Fruit fly (Drosophila melanogaster) whole organism, embryonic: Measurements from ENCODE around the gene CG8112.

ENCODE experiments used
- BtbVII ChIP-seq: fragments of 200-800 bp; sonication (Bioruptor generic); optimal IDR thresholded peaks from 3 replicates; lab custom pipeline; 2017; ENCODE audit warnings: missing biosample characterization, mild to moderate bottlenecking, missing genetic modification characterization
- CG10274 ChIP-seq: fragments of 200-800 bp; sonication (Bioruptor generic); optimal IDR thresholded peaks from 3 replicates; lab custom pipeline; 2017; ENCODE audit warnings: missing biosample characterization, mild to moderate bottlenecking, missing genetic modification characterization
- CG10366 ChIP-seq: fragments of 200-800 bp; sonication (Bioruptor generic); IDR thresholded peaks from 2 replicates; pipeline ENCODE4 v1.3.6; 2022; ENCODE audit warnings: missing biosample characterization, missing genetic modification characterization
- CG11398 ChIP-seq: fragments of 200-800 bp; sonication (Bioruptor generic); optimal IDR thresholded peaks from 2 replicates; lab custom pipeline; 2016; ENCODE audit warnings: missing biosample characterization, missing genetic modification characterization
- CG11695 ChIP-seq: fragments of 200-800 bp; sonication (Bioruptor generic); IDR thresholded peaks from 3 replicates; pipeline ENCODE4 v1.3.6; 2022; ENCODE audit warnings: missing biosample characterization, missing genetic modification characterization
- CG11696 ChIP-seq: fragments of 200-800 bp; sonication (Bioruptor generic); IDR thresholded peaks from 2 replicates; pipeline ENCODE4 v1.3.6; 2022; ENCODE audit warnings: missing biosample characterization, missing genetic modification characterization
- CG11723 ChIP-seq: fragments of 200-800 bp; sonication (Bioruptor generic); optimal IDR thresholded peaks from 2 replicates; lab custom pipeline; 2017; ENCODE audit warnings: missing biosample characterization, mild to moderate bottlenecking, missing genetic modification characterization
- CG12744 ChIP-seq: fragments of 200-800 bp; sonication (Bioruptor generic); optimal IDR thresholded peaks from 2 replicates; lab custom pipeline; 2016; ENCODE audit warnings: missing biosample characterization, missing genetic modification characterization
- CG14014 ChIP-seq: fragments of 200-800 bp; sonication (Bioruptor generic); IDR thresholded peaks from 2 replicates; pipeline ENCODE4 v1.3.6; 2022; ENCODE audit warnings: missing biosample characterization, missing genetic modification characterization
- CG14667 ChIP-seq: fragments of 200-800 bp; sonication (Bioruptor generic); IDR thresholded peaks from 2 replicates; pipeline ENCODE4 v1.3.6; 2022; ENCODE audit warnings: missing biosample characterization, missing genetic modification characterization
- CG17186 ChIP-seq: fragments of 200-800 bp; sonication (Bioruptor generic); optimal IDR thresholded peaks from 3 replicates; lab custom pipeline; 2017; ENCODE audit warnings: missing biosample characterization, missing genetic modification reagents, missing genetic modification characterization
- CG17361 ChIP-seq: fragments of 200-800 bp; sonication (Bioruptor generic); IDR thresholded peaks from 3 replicates; pipeline ENCODE4 v1.3.6; 2022; ENCODE audit warnings: missing biosample characterization, missing genetic modification characterization
- CG17829 ChIP-seq: fragments of 200-800 bp; optimal IDR thresholded peaks from 2 replicates; lab custom pipeline; 2019; ENCODE audit warnings: missing biosample characterization, mild to moderate bottlenecking, missing genetic modification characterization, moderate library complexity
- CG2678 ChIP-seq: fragments of 200-800 bp; sonication (Bioruptor generic); optimal IDR thresholded peaks from 3 replicates; lab custom pipeline; 2019; ENCODE audit warnings: missing biosample characterization, mild to moderate bottlenecking, missing genetic modification characterization, moderate library complexity
- CG30020 ChIP-seq: fragments of 200-800 bp; optimal IDR thresholded peaks from 2 replicates; lab custom pipeline; 2019; ENCODE audit warnings: missing biosample characterization, mild to moderate bottlenecking, missing genetic modification characterization, moderate library complexity
- CG32767 ChIP-seq: fragments of 200-800 bp; sonication (Bioruptor generic); IDR thresholded peaks from 2 replicates; pipeline ENCODE4 v1.3.6; 2022; ENCODE audit warnings: missing biosample characterization, missing genetic modification characterization
- CG5953 ChIP-seq: fragments of 200-800 bp; sonication (Bioruptor generic); IDR thresholded peaks from 2 replicates; pipeline ENCODE4 v1.3.6; 2022; ENCODE audit warnings: missing biosample characterization, missing genetic modification characterization
- CG6689 ChIP-seq: fragments of 200-800 bp; sonication (Bioruptor generic); IDR thresholded peaks from 2 replicates; pipeline ENCODE4 v1.3.6; 2022; ENCODE audit warnings: missing biosample characterization, missing genetic modification characterization
- CG7987 ChIP-seq: fragments of 200-800 bp; sonication (Bioruptor generic); optimal IDR thresholded peaks from 2 replicates; lab custom pipeline; 2018; ENCODE audit warnings: missing biosample characterization, mild to moderate bottlenecking, missing genetic modification characterization, moderate library complexity
- CG8089 ChIP-seq: fragments of 200-800 bp; sonication (Bioruptor generic); optimal IDR thresholded peaks from 3 replicates; lab custom pipeline; 2016; ENCODE audit warnings: missing biosample characterization, missing genetic modification characterization
- CG8281 ChIP-seq: fragments of 200-800 bp; sonication (Bioruptor generic); optimal IDR thresholded peaks from 2 replicates; lab custom pipeline; 2018; ENCODE audit warnings: missing biosample characterization, mild to moderate bottlenecking, missing genetic modification characterization, moderate library complexity
- CkIIα-i1 ChIP-seq: fragments of 200-800 bp; sonication (Bioruptor generic); IDR thresholded peaks from 2 replicates; pipeline ENCODE4 v1.3.6; 2022; ENCODE audit warnings: missing biosample characterization, missing genetic modification characterization
- D19A ChIP-seq: fragments of 200-800 bp; optimal IDR thresholded peaks from 3 replicates; lab custom pipeline; 2019; ENCODE audit warnings: missing biosample characterization, mild to moderate bottlenecking, missing genetic modification characterization, moderate library complexity
- Dip2 ChIP-seq: fragments of 200-800 bp; sonication (Bioruptor generic); IDR thresholded peaks from 2 replicates; pipeline ENCODE4 v1.3.6; 2022; ENCODE audit warnings: missing biosample characterization, missing genetic modification characterization
- Fer3 ChIP-seq: fragments of 200-800 bp; sonication (Bioruptor generic); optimal IDR thresholded peaks from 2 replicates; lab custom pipeline; 2018; ENCODE audit warnings: missing biosample characterization, mild to moderate bottlenecking, missing genetic modification characterization, moderate library complexity
- HLH3B ChIP-seq: fragments of 200-800 bp; sonication (Bioruptor generic); IDR thresholded peaks from 2 replicates; pipeline ENCODE4 v1.3.6; 2022; ENCODE audit warnings: missing biosample characterization, missing genetic modification characterization
- Hey ChIP-seq: fragments of 200-800 bp; sonication (Bioruptor generic); optimal IDR thresholded peaks from 3 replicates; lab custom pipeline; 2018; ENCODE audit warnings: missing biosample characterization, mild to moderate bottlenecking, missing genetic modification characterization
- MBD-R2 ChIP-seq: fragments of 200-800 bp; sonication (Bioruptor generic); IDR thresholded peaks from 2 replicates; pipeline ENCODE4 v1.3.6; 2022; ENCODE audit warnings: missing biosample characterization, missing genetic modification characterization
- NC2β ChIP-seq: fragments of 200-800 bp; sonication (Bioruptor generic); optimal IDR thresholded peaks from 2 replicates; lab custom pipeline; 2016; ENCODE audit warnings: missing biosample characterization, missing genetic modification characterization
- NK7.1 ChIP-seq: fragments of 200-800 bp; sonication (Bioruptor generic); optimal IDR thresholded peaks from 3 replicates; lab custom pipeline; 2016; ENCODE audit warnings: missing biosample characterization, missing genetic modification characterization
- Oli ChIP-seq: fragments of 200-800 bp; sonication (Bioruptor generic); optimal IDR thresholded peaks from 2 replicates; lab custom pipeline; 2018; ENCODE audit warnings: missing biosample characterization, mild to moderate bottlenecking, missing genetic modification characterization, moderate library complexity
- Optix ChIP-seq: fragments of 200-800 bp; sonication (Bioruptor generic); IDR thresholded peaks from 3 replicates; pipeline ENCODE4 v1.3.6; 2022; ENCODE audit warnings: missing biosample characterization, missing genetic modification characterization
- Sin3A ChIP-seq: fragments of >200 bp; optimal IDR thresholded peaks from 2 replicates; lab custom pipeline; 2018
- Tbp ChIP-seq: fragments of >200 bp; optimal IDR thresholded peaks from 2 replicates; lab custom pipeline; 2018; ENCODE audit warnings: missing biosample characterization, missing genetic modification characterization
- Vsx1 ChIP-seq: fragments of 200-800 bp; sonication (Bioruptor generic); optimal IDR thresholded peaks from 2 replicates; lab custom pipeline; 2017; ENCODE audit warnings: missing biosample characterization, mild to moderate bottlenecking, missing genetic modification characterization, missing genetic modification reagents
- YL-1 ChIP-seq: fragments of 200-800 bp; sonication (Bioruptor generic); optimal IDR thresholded peaks from 3 replicates; lab custom pipeline; 2017; ENCODE audit warnings: missing biosample characterization, mild to moderate bottlenecking, missing genetic modification characterization
- caup ChIP-seq: fragments of 200-800 bp; sonication (Bioruptor generic); optimal IDR thresholded peaks from 3 replicates; lab custom pipeline; 2017; ENCODE audit warnings: missing biosample characterization, mild to moderate bottlenecking, missing genetic modification characterization, moderate library complexity; ENCODE audit not compliant: severe bottlenecking
- chif ChIP-seq, 2 experiments: fragments of 200-800 bp; sonication (Bioruptor generic); optimal IDR thresholded peaks; 3 replicates each; lab custom pipeline; 2016; ENCODE audit warnings: missing biosample characterization in 2 of 2, missing genetic modification characterization in 2 of 2
- dimm ChIP-seq: fragments of 200-800 bp; sonication (Bioruptor generic); IDR thresholded peaks from 2 replicates; pipeline ENCODE4 v1.3.6; 2022; ENCODE audit warnings: missing biosample characterization, missing genetic modification characterization
- exex ChIP-seq: fragments of 200-800 bp; sonication (Bioruptor generic); optimal IDR thresholded peaks from 4 replicates; lab custom pipeline; 2018; ENCODE audit warnings: missing biosample characterization, mild to moderate bottlenecking, missing genetic modification characterization, moderate library complexity
- gsb ChIP-seq: fragments of 200-800 bp; sonication (Bioruptor generic); IDR thresholded peaks from 2 replicates; pipeline ENCODE4 v1.3.6; 2022; ENCODE audit warnings: missing biosample characterization, missing genetic modification characterization
- jing ChIP-seq: fragments of 200-800 bp; sonication (Bioruptor generic); optimal IDR thresholded peaks from 2 replicates; lab custom pipeline; 2018; ENCODE audit warnings: missing biosample characterization, mild to moderate bottlenecking, missing genetic modification characterization
- kay ChIP-seq: fragments of 200-800 bp; sonication (Bioruptor generic); optimal IDR thresholded peaks from 2 replicates; lab custom pipeline; 2016; ENCODE audit warnings: missing biosample characterization, missing genetic modification characterization
- lola ChIP-seq, 3 experiments: fragments of >200 bp in 2 of 3; fragments of 200-800 bp in 1 of 3; sonication (Bioruptor generic) in 1 of 3; optimal IDR thresholded peaks; 2 replicates each; lab custom pipeline; 2017 to 2019; ENCODE audit warnings: missing biosample characterization in 3 of 3, missing genetic modification characterization in 3 of 3, mild to moderate bottlenecking in 1 of 3, moderate library complexity in 1 of 3
- nerfin-2 ChIP-seq: fragments of 200-800 bp; sonication (Bioruptor generic); IDR thresholded peaks from 2 replicates; pipeline ENCODE4 v1.3.6; 2022; ENCODE audit warnings: missing biosample characterization, missing genetic modification characterization; ENCODE audit not compliant: partially characterized antibody
- pan ChIP-seq, 4 experiments: fragments of >200 bp in 3 of 4; fragments of 200-800 bp in 1 of 4; sonication (Bioruptor generic) in 1 of 4; optimal IDR thresholded peaks in 3 of 4; IDR thresholded peaks in 1 of 4; 2 replicates each; pipeline versions ENCODE4 v1.3.6 to Lab custom; 2017 to 2022; ENCODE audit warnings: missing biosample characterization in 2 of 4, missing genetic modification characterization in 2 of 4, mixed read lengths in 1 of 4
- shn ChIP-seq: fragments of 200-800 bp; sonication (Bioruptor generic); optimal IDR thresholded peaks from 3 replicates; lab custom pipeline; 2016; ENCODE audit warnings: missing biosample characterization, missing genetic modification characterization
- sima ChIP-seq: fragments of 200-800 bp; sonication (Bioruptor generic); optimal IDR thresholded peaks from 2 replicates; lab custom pipeline; 2016; ENCODE audit warnings: missing biosample characterization, missing genetic modification characterization
- sob ChIP-seq: fragments of 200-800 bp; sonication (Bioruptor generic); IDR thresholded peaks from 2 replicates; pipeline ENCODE4 v1.3.6; 2022; ENCODE audit warnings: missing biosample characterization, missing genetic modification characterization
- toy ChIP-seq: fragments of 200-800 bp; sonication (Bioruptor generic); IDR thresholded peaks from 2 replicates; pipeline ENCODE4 v1.3.6; 2022; ENCODE audit warnings: missing biosample characterization, missing genetic modification characterization

Gene CG8112

dm6 chr3R:8747134-8747870, 34.6 kb downstream of the CG8112 start, which contains the start of the genes CG9801 and Nasp (continued):
- TF ChIP-seq Sin3A (peak; percentile 84), CG32767 (no peak), CG10274 (GFP tag; lab: Kevin White, UChicago) (no peak), CG11695 (GFP tag; lab: Robert Waterston, UW) (no peak), CG17361 (no peak; the same call in 2 of the 3 replicates), pan (optimal IDR thresholded peaks at IDR 0.05; lab: Kevin White, UChicago) (no peak), pan (GFP tag; optimal IDR thresholded peaks at IDR 0.05 in 1 of 2, IDR thresholded peaks at IDR 0.05 in 1 of 2) (peak in 1 of 2 experiments; percentile 35), CkIIα-i1 (GFP tag; lab: Robert Waterston, UW) (no peak), CG2678 (tag; lab: Kevin White, UChicago) (peak; percentile 30), Fer3 (tag; lab: Kevin White, UChicago) (no peak), Dip2 (no peak), chif (GFP tag; optimal IDR thresholded peaks at IDR 0.05; lab: Kevin White, UChicago) (peak in 1 of 2 experiments; percentile 41), CG8089 (GFP tag; lab: Kevin White, UChicago) (no peak), D19A (tag; lab: Kevin White, UChicago) (no peak), caup (GFP tag; lab: Kevin White, UChicago) (no peak), CG6689 (no peak), CG12744 (GFP tag; lab: Kevin White, UChicago) (no peak), CG10366 (GFP tag; lab: Robert Waterston, UW) (peak; percentile 9; the same call in 1 of the 2 replicates), CG11398 (GFP tag; lab: Kevin White, UChicago) (peak; percentile 20), BtbVII (GFP tag; lab: Kevin White, UChicago) (no peak), NC2β (GFP tag; lab: Kevin White, UChicago) (peak; percentile 62), CG17829 (tag; lab: Kevin White, UChicago) (peak; percentile 57), shn (GFP tag; lab: Kevin White, UChicago) (no peak), Hey (no peak), CG17186 (peak; percentile 59), CG30020 (tag; lab: Kevin White, UChicago) (peak; percentile 35), dimm (GFP tag; lab: Robert Waterston, UW) (no peak), Tbp (GFP tag; lab: Kevin White, UChicago) (no peak), CG11696 (0 out of 2 replicates have a peak, but pooled peaks have one; percentile 6), YL-1 (GFP tag; lab: Kevin White, UChicago) (peak; percentile 58), Oli (tag; lab: Kevin White, UChicago) (no peak), Optix (GFP tag; lab: Robert Waterston, UW) (no peak), kay (GFP tag; lab: Kevin White, UChicago) (peak; percentile 23), CG5953 (GFP tag; lab: Robert Waterston, UW) (no peak), gsb (no peak), Vsx1 (no peak), CG11723 (GFP tag; lab: Kevin White, UChicago) (no peak), CG14667 (GFP tag; lab: Robert Waterston, UW) (no peak), jing (GFP tag; lab: Kevin White, UChicago) (no peak), nerfin-2 (peak; percentile 73), sima (GFP tag; lab: Kevin White, UChicago) (no peak), toy (GFP tag; lab: Robert Waterston, UW) (no peak), HLH3B (GFP tag; lab: Robert Waterston, UW) (0 out of 2 replicates have a peak, but pooled peaks have one; percentile 29), CG7987 (peak; percentile 58), sob (GFP tag; lab: Robert Waterston, UW) (peak; percentile 73), MBD-R2 (GFP tag; lab: Robert Waterston, UW) (peak; percentile 77), CG14014 (GFP tag; lab: Robert Waterston, UW) (no peak), lola (GFP tag; optimal IDR thresholded peaks at IDR 0.05; lab: Kevin White, UChicago) (peak in 1 of 3 experiments; percentile 1), NK7.1 (GFP tag; lab: Kevin White, UChicago) (peak; percentile 15), CG8281 (no peak), exex (no peak)
